Worm (Caenorhabditis elegans) whole organism, L3 larva: Measurements from ENCODE around the gene srx-125.

Source experiments
- elt-3 ChIP-seq, 3 experiments: fragments of 150-350 bp in 1 of 3; sonication (generic microtip) in 2 of 3; optimal IDR thresholded peaks; 2 replicates in 2 of 3; 4 replicates in 1 of 3; lab custom pipeline; 2014 to 2017; ENCODE audit warnings: missing biosample characterization in 3 of 3, missing genetic modification characterization in 3 of 3
- pha-4 ChIP-seq: fragments of 150-350 bp; optimal IDR thresholded peaks from 2 replicates; lab custom pipeline; 2014; ENCODE audit warnings: missing biosample characterization, missing genetic modification reagents, missing genetic modification characterization
- ztf-11 ChIP-seq: fragments of 150-350 bp; optimal IDR thresholded peaks from 2 replicates; lab custom pipeline; 2014; ENCODE audit warnings: missing biosample characterization, missing genetic modification characterization

DNA sequence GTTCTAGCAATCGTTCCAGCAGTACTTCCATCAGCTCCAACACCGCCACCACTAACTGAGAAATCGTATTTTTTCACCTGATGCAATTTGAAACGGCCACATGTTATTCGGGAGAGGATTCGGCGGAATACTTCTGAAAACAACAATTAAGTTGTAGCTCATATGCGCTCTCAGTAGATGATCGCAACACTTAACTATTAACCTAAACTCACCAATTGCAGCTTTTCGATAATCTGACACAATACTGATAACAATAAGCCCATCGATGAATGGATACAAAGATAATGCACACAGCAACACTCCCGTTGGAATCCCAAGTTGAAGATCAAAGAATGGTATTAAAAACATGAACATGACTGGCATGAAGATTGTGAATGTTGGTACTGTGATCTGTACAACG is 29.1 kb upstream of the srx-125 start:
- TF ChIP-seq pha-4 (no peak), elt-3 (tag; optimal IDR thresholded peaks at IDR 0.05; lab: Kevin White, UChicago) (no peak), ztf-11 (no peak)
